Fruit fly (Drosophila melanogaster): ENCODE data around the gene CG4613.

dm6 chr3L:14569620-14570537 lies 48.4 kb upstream of the CG4613 start:
- TF ChIP-seq CG10669 (GFP tag; optimal IDR thresholded peaks at IDR 0.05), result no peak
- TF ChIP-seq fkh (GFP tag; optimal IDR thresholded peaks at IDR 0.05), result no peak
- no peak for TF ChIP-seq CG34406 (GFP tag; optimal IDR thresholded peaks at IDR 0.05)
- no peak for TF ChIP-seq CG16779 (tag; optimal IDR thresholded peaks at IDR 0.05)
- TF ChIP-seq CG6163 (GFP tag; IDR thresholded peaks at IDR 0.05), result no peak
- TF ChIP-seq CG3032 (tag; optimal IDR thresholded peaks at IDR 0.05), result no peak
- TF ChIP-seq Eip78C (GFP tag), result no peak
- TF ChIP-seq Eip75B (GFP tag; optimal IDR thresholded peaks at IDR 0.05), result no peak

Measured in whole organism, prepupa.